Worm (Caenorhabditis elegans): ENCODE results near the gene lgc-49.

The lgc-49 gene

ce11 chrV:11172667-11173066 is 18.4 kb upstream of the lgc-49 start:
- TF ChIP-seq fkh-10 (GFP tag; optimal IDR thresholded peaks at IDR 0.05): peak; percentile 51
- peak; percentile 47 for TF ChIP-seq ces-1 (GFP tag; optimal IDR thresholded peaks at IDR 0.05)
- no peak for TF ChIP-seq vab-7 (GFP tag; IDR thresholded peaks at IDR 0.05)

DNA sequence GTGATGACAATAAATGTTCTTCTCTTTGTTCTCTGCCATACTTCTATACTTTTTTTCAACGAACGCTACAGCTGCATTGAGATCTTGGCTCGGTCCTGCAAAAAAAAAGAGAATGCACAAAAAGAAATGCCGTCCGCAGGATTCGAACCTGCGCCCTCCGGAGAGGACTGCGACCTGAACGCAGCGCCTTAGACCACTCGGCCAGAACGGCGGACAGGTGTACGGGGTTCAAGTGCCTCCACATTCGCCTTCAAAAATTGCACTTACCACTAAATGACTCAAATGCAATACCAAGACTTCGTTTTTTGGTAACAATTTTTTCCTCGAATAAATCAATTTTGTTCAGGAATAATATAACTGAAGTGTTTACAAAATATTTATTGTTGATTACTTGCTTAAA is 16.4 kb upstream of the lgc-49 start:
- TF ChIP-seq lin-1 (GFP tag; IDR thresholded peaks at IDR 0.05) (no peak), daf-16 (GFP tag; optimal IDR thresholded peaks at IDR 0.05) (no peak), daf-16 (tag; optimal IDR thresholded peaks at IDR 0.05) (no peak), mep-1 (tag; optimal IDR thresholded peaks at IDR 0.05) (peak; percentile 39), nhr-237 (tag; optimal IDR thresholded peaks at IDR 0.05) (no peak), mdl-1 (tag; optimal IDR thresholded peaks at IDR 0.05) (no peak), duxl-1 (tag; optimal IDR thresholded peaks at IDR 0.05; ENCODE audit: poor library complexity) (peak; percentile 44), vab-7 (GFP tag; IDR thresholded peaks at IDR 0.05) (0 out of 2 replicates have a peak, but pooled peaks have one; percentile 14), arid-1 (GFP tag; conservative IDR thresholded peaks at IDR 0.05) (no peak), dmd-8 (GFP tag; IDR thresholded peaks at IDR 0.05) (0 out of 2 replicates have a peak, but pooled peaks have one; percentile 9), lin-39 (tag; optimal IDR thresholded peaks at IDR 0.05) (no peak), lin-38 (GFP tag; IDR thresholded peaks at IDR 0.05) (no peak; the same call in 1 of the 2 replicates), nhr-111 (GFP tag; optimal IDR thresholded peaks at IDR 0.05) (no peak), ces-1 (GFP tag; optimal IDR thresholded peaks at IDR 0.05) (no peak), sdz-12 (GFP tag; optimal IDR thresholded peaks at IDR 0.05) (no peak), nhr-42 (GFP tag; IDR thresholded peaks at IDR 0.05) (no peak), lin-15B (tag; optimal IDR thresholded peaks at IDR 0.05) (no peak), unc-62 (GFP tag; optimal IDR thresholded peaks at IDR 0.05 in 1 of 2) (peak in 1 of 2 experiments; percentile 95), unc-62 (tag; optimal IDR thresholded peaks at IDR 0.05) (no peak), F10B5.3 (tag; optimal IDR thresholded peaks at IDR 0.05) (no peak), F26F4.8 (GFP tag; conservative IDR thresholded peaks at IDR 0.05) (no peak), saeg-2 (GFP tag; IDR thresholded peaks at IDR 0.05) (no peak), cey-2 (tag; optimal IDR thresholded peaks at IDR 0.05; ENCODE audit: borderline replicate concordance, insufficient read depth) (no peak), php-3 (GFP tag; IDR thresholded peaks at IDR 0.05) (no peak), ceh-32 (tag; optimal IDR thresholded peaks at IDR 0.05; ENCODE audit: poor library complexity) (no peak), hlh-11 (tag; optimal IDR thresholded peaks at IDR 0.05) (peak; percentile 42), ceh-20 (GFP tag; IDR thresholded peaks at IDR 0.05) (no peak), lim-7 (GFP tag; IDR thresholded peaks at IDR 0.05) (peak; percentile 52; the same call in 1 of the 2 replicates), lin-29 (GFP tag; IDR thresholded peaks at IDR 0.05) (no peak), snpc-1.2 (GFP tag; IDR thresholded peaks at IDR 0.05) (no peak), attf-4 (tag; optimal IDR thresholded peaks at IDR 0.05) (no peak), daf-8 (GFP tag; IDR thresholded peaks at IDR 0.05) (no peak), hlh-30 (tag; optimal IDR thresholded peaks at IDR 0.05; ENCODE audit: insufficient read depth) (no peak), ztf-7 (tag; optimal IDR thresholded peaks at IDR 0.05) (no peak), rbr-2 (tag; optimal IDR thresholded peaks at IDR 0.05) (no peak), pha-4 (GFP tag; IDR thresholded peaks at IDR 0.05) (no peak), pha-4 (tag; optimal IDR thresholded peaks at IDR 0.05) (no peak), pqm-1 (tag; optimal IDR thresholded peaks at IDR 0.05) (no peak), skn-1 (tag; optimal IDR thresholded peaks at IDR 0.05) (no peak), mes-2 (tag; optimal IDR thresholded peaks at IDR 0.05; ENCODE audit: poor library complexity, severe bottlenecking) (peak; percentile 59), daf-19 (GFP tag; conservative IDR thresholded peaks at IDR 0.05) (no peak), ama-1 (optimal IDR thresholded peaks at IDR 0.05) (no peak), Y105C5A.15 (GFP tag; IDR thresholded peaks at IDR 0.05) (0 out of 2 replicates have a peak, but pooled peaks have one; percentile 28), Y5F2A.4 (GFP tag; optimal IDR thresholded peaks at IDR 0.05) (no peak), dve-1 (tag; optimal IDR thresholded peaks at IDR 0.05; ENCODE audit: insufficient read depth) (no peak), spr-1 (tag; optimal IDR thresholded peaks at IDR 0.05) (peak; percentile 5), ztf-11 (tag; optimal IDR thresholded peaks at IDR 0.05) (no peak), nhr-48 (tag; optimal IDR thresholded peaks at IDR 0.05) (no peak), tag-97 (GFP tag; IDR thresholded peaks at IDR 0.05) (no peak)
